Worm (Caenorhabditis elegans): ENCODE measurements around the gene gvd-1.

ce11 chrII:423086-423485 is 34.6 kb downstream of the gvd-1 start, which contains the start of gene C24H12.8:
- TF ChIP-seq jun-1 (tag; optimal IDR thresholded peaks at IDR 0.05) (no peak), unc-130 (tag; optimal IDR thresholded peaks at IDR 0.05) (no peak), lin-13 (GFP tag; optimal IDR thresholded peaks at IDR 0.05) (no peak), pag-3 (tag; optimal IDR thresholded peaks at IDR 0.05; ENCODE audit: borderline replicate concordance, insufficient read depth) (no peak), sup-37 (GFP tag; optimal IDR thresholded peaks at IDR 0.05) (no peak), ama-1 (optimal IDR thresholded peaks at IDR 0.05) (no peak), nhr-76 (tag; optimal IDR thresholded peaks at IDR 0.05) (no peak), lsy-2 (tag; optimal IDR thresholded peaks at IDR 0.05) (no peak), ceh-88 (GFP tag; IDR thresholded peaks at IDR 0.05) (no peak), lin-14 (GFP tag; optimal IDR thresholded peaks at IDR 0.05) (no peak), isw-1 (GFP tag; IDR thresholded peaks at IDR 0.05) (no peak), elt-3 (tag; optimal IDR thresholded peaks at IDR 0.05) (no peak)
